Fruit fly (Drosophila melanogaster): ENCODE data around the gene TotE.

TotE gene

DNA sequence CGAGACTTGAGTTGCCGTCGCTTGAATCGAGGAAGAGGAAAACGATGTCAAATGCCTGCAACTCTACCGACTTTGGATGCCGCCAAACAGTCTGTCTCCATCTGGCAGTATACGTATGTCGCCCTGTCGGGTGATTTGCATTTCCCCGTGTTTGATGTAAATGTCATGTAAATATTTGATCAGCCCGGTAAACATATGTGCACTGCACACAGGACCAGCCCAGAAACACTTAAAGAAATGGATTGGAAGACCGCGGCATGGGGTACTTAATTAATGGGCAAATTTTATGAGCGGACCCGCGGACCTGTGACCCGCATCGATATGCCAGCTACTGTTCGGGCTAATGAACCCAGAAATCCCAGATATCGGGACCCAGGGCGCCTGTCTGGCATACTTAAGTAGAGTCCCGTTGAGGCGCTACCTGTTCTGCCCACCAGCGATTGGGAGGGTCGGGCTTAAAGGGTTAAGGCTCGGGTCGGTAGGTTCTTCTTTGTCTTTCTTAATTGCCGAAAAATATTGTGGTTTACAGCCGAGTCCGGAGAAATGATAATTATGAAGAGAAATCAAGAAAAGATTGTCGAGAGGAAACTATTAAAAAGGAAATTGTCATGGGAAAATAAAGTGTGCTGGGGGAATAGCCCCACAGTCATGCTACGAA lies 24.6 kb upstream of the TotE start (continued):
- TF ChIP-seq insv (GFP tag; optimal IDR thresholded peaks at IDR 0.05) (no peak), CG17802 (tag; optimal IDR thresholded peaks at IDR 0.05) (no peak), CG5953 (GFP tag; IDR thresholded peaks at IDR 0.05) (no peak), CG7745 (tag; optimal IDR thresholded peaks at IDR 0.05) (no peak), CG1233 (GFP tag; optimal IDR thresholded peaks at IDR 0.05) (peak; percentile 2), cas (GFP tag; IDR thresholded peaks at IDR 0.05) (no peak), Deaf1 (tag; optimal IDR thresholded peaks at IDR 0.05) (no peak), Fer1 (GFP tag; optimal IDR thresholded peaks at IDR 0.05) (no peak), CG42726 (GFP tag; IDR thresholded peaks at IDR 0.05; ENCODE audit: partially characterized antibody) (no peak), maf-S (GFP tag; optimal IDR thresholded peaks at IDR 0.05) (no peak), Rfx (GFP tag; IDR thresholded peaks at IDR 0.05) (no peak), kni (GFP tag; optimal IDR thresholded peaks at IDR 0.05) (peak; percentile 82), CG15514 (GFP tag; optimal IDR thresholded peaks at IDR 0.05) (no peak), lov (optimal IDR thresholded peaks at IDR 0.05) (no peak), lov (GFP tag; IDR thresholded peaks at IDR 0.05) (0 out of 3 replicates have a peak, but pooled peaks have one; percentile 23), CG5245 (GFP tag; optimal IDR thresholded peaks at IDR 0.05) (no peak), Abd-B (GFP tag; optimal IDR thresholded peaks at IDR 0.05) (no peak), HLHmδ (GFP tag; optimal IDR thresholded peaks at IDR 0.05) (peak; percentile 88), CG2199 (GFP tag; IDR thresholded peaks at IDR 0.05) (no peak), CG6813 (GFP tag; optimal IDR thresholded peaks at IDR 0.05) (peak; percentile 43), Gug (GFP tag; IDR thresholded peaks at IDR 0.05) (no peak), ERR (GFP tag; optimal IDR thresholded peaks at IDR 0.05) (no peak), B-H2 (GFP tag; optimal IDR thresholded peaks at IDR 0.05) (no peak), CG10979 (tag; optimal IDR thresholded peaks at IDR 0.05) (no peak), Awh (GFP tag; IDR thresholded peaks at IDR 0.05) (peak; percentile 80), CG1647 (GFP tag; optimal IDR thresholded peaks at IDR 0.05) (no peak), zfh2 (GFP tag; optimal IDR thresholded peaks at IDR 0.05) (no peak), CG11504 (tag; optimal IDR thresholded peaks at IDR 0.05) (no peak), Elba2 (GFP tag; optimal IDR thresholded peaks at IDR 0.05) (no peak), CG2129 (GFP tag; IDR thresholded peaks at IDR 0.05; ENCODE audit: partially characterized antibody) (no peak), CG4424 (GFP tag; optimal IDR thresholded peaks at IDR 0.05) (no peak), Pdp1 (GFP tag; optimal IDR thresholded peaks at IDR 0.05) (no peak), repo (GFP tag; optimal IDR thresholded peaks at IDR 0.05) (no peak), CG14014 (GFP tag; IDR thresholded peaks at IDR 0.05) (no peak), jumu (GFP tag; optimal IDR thresholded peaks at IDR 0.05) (no peak), CTCF (GFP tag; optimal IDR thresholded peaks at IDR 0.05) (no peak), CG9876 (GFP tag; optimal IDR thresholded peaks at IDR 0.05) (no peak), ro (GFP tag; IDR thresholded peaks at IDR 0.05) (no peak), phol (tag; optimal IDR thresholded peaks at IDR 0.05) (no peak), croc (GFP tag; conservative IDR thresholded peaks at IDR 0.05) (no peak), CG14710 (tag; optimal IDR thresholded peaks at IDR 0.05) (peak; percentile 10), pita (GFP tag; optimal IDR thresholded peaks at IDR 0.05) (no peak), sr (GFP tag; IDR thresholded peaks at IDR 0.05) (no peak), stwl (tag; optimal IDR thresholded peaks at IDR 0.05) (no peak), CG33557 (GFP tag; optimal IDR thresholded peaks at IDR 0.05) (no peak), MBD-R2 (GFP tag; IDR thresholded peaks at IDR 0.05) (no peak), HLH3B (GFP tag; IDR thresholded peaks at IDR 0.05) (0 out of 2 replicates have a peak, but pooled peaks have one; percentile 9), onecut (GFP tag; IDR thresholded peaks at IDR 0.05) (peak; percentile 37), CG7963 (GFP tag; IDR thresholded peaks at IDR 0.05; ENCODE audit: partially characterized antibody) (no peak), slp2 (GFP tag; optimal IDR thresholded peaks at IDR 0.05) (no peak), chm (GFP tag; IDR thresholded peaks at IDR 0.05) (no peak)

Data from whole organism, embryonic.